Fruit fly (Drosophila melanogaster) whole organism, embryonic: ENCODE data around the gene CG17717.
A peak's percentile ranks its signal among the peaks of the same experiment; 100 is the strongest.

ENCODE experiments used
- Asciz ChIP-seq: fragments of 200-800 bp; sonication (Bioruptor generic); optimal IDR thresholded peaks from 2 replicates; lab custom pipeline; 2017; ENCODE audit warnings: missing biosample characterization, mild to moderate bottlenecking, missing genetic modification characterization, missing genetic modification reagents
- CG10209 ChIP-seq: fragments of 200-800 bp; sonication (Bioruptor generic); optimal IDR thresholded peaks from 3 replicates; lab custom pipeline; 2017; ENCODE audit warnings: missing biosample characterization, mild to moderate bottlenecking, missing genetic modification characterization, missing genetic modification reagents
- CG11247 ChIP-seq: fragments of 200-800 bp; sonication (Bioruptor generic); IDR thresholded peaks from 2 replicates; pipeline ENCODE4 v1.3.6; 2022; ENCODE audit warnings: missing biosample characterization, missing genetic modification characterization
- CG12219 ChIP-seq: fragments of 200-800 bp; sonication (Bioruptor generic); optimal IDR thresholded peaks from 3 replicates; lab custom pipeline; 2018; ENCODE audit warnings: missing biosample characterization, mild to moderate bottlenecking, missing genetic modification characterization
- CG13775 ChIP-seq: fragments of 200-800 bp; sonication (Bioruptor generic); optimal IDR thresholded peaks from 3 replicates; lab custom pipeline; 2017; ENCODE audit warnings: missing biosample characterization, mild to moderate bottlenecking, missing genetic modification characterization
- CG14860 ChIP-seq: fragments of 200-800 bp; sonication (Bioruptor generic); IDR thresholded peaks from 3 replicates; pipeline ENCODE4 v1.3.6; 2022; ENCODE audit warnings: missing biosample characterization, missing genetic modification characterization; ENCODE audit not compliant: partially characterized antibody
- CG15011 ChIP-seq: fragments of 200-800 bp; sonication (Bioruptor generic); optimal IDR thresholded peaks from 3 replicates; lab custom pipeline; 2018; ENCODE audit warnings: missing biosample characterization, mild to moderate bottlenecking, missing genetic modification characterization
- CG17612 ChIP-seq: fragments of 200-800 bp; sonication (Bioruptor generic); IDR thresholded peaks from 2 replicates; pipeline ENCODE4 v1.3.6; 2022; ENCODE audit warnings: missing biosample characterization, missing genetic modification characterization
- CG2120 ChIP-seq: fragments of 200-800 bp; sonication (Bioruptor generic); optimal IDR thresholded peaks from 3 replicates; lab custom pipeline; 2016; ENCODE audit warnings: missing biosample characterization, missing genetic modification characterization
- CG2129 ChIP-seq: fragments of 200-800 bp; sonication (Bioruptor generic); IDR thresholded peaks from 2 replicates; pipeline ENCODE4 v1.3.6; 2022; ENCODE audit warnings: missing biosample characterization, missing genetic modification characterization; ENCODE audit not compliant: partially characterized antibody
- CG6254 ChIP-seq: fragments of 200-800 bp; sonication (Bioruptor generic); optimal IDR thresholded peaks from 3 replicates; lab custom pipeline; 2017; ENCODE audit warnings: mild to moderate bottlenecking, missing biosample characterization, missing genetic modification reagents, missing genetic modification characterization
- CG9797 ChIP-seq: fragments of 200-800 bp; sonication (Bioruptor generic); optimal IDR thresholded peaks from 3 replicates; lab custom pipeline; 2018; ENCODE audit warnings: missing biosample characterization, mild to moderate bottlenecking, missing genetic modification characterization
- CG9817 ChIP-seq: fragments of 200-800 bp; sonication (Bioruptor generic); optimal IDR thresholded peaks from 2 replicates; lab custom pipeline; 2018; ENCODE audit warnings: missing biosample characterization, mild to moderate bottlenecking, missing genetic modification characterization, moderate library complexity
- CG9932 ChIP-seq: fragments of 200-800 bp; sonication (Bioruptor generic); IDR thresholded peaks from 2 replicates; pipeline ENCODE4 v1.3.6; 2022; ENCODE audit warnings: missing biosample characterization, missing genetic modification characterization
- Chrac-16 ChIP-seq: fragments of 200-800 bp; sonication (Bioruptor generic); optimal IDR thresholded peaks from 3 replicates; lab custom pipeline; 2016; ENCODE audit warnings: missing biosample characterization, missing genetic modification characterization
- Doc2 ChIP-seq: fragments of 200-800 bp; sonication (Bioruptor generic); IDR thresholded peaks from 2 replicates; pipeline ENCODE4 v1.3.6; 2022; ENCODE audit warnings: missing biosample characterization, missing genetic modification characterization
- Drgx ChIP-seq: fragments of 200-800 bp; sonication (Bioruptor generic); IDR thresholded peaks from 2 replicates; pipeline ENCODE4 v1.3.6; 2022; ENCODE audit warnings: missing biosample characterization, missing genetic modification characterization
- Ets65A ChIP-seq: fragments of 200-800 bp; sonication (Bioruptor generic); peaks from one replicate; lab custom pipeline; 2016; ENCODE audit warnings: missing biosample characterization, missing genetic modification characterization
- Hr39 ChIP-seq: fragments of >200 bp; optimal IDR thresholded peaks from 2 replicates; lab custom pipeline; 2017
- Mad ChIP-seq: fragments of 200-800 bp; sonication (Bioruptor generic); optimal IDR thresholded peaks from 2 replicates; lab custom pipeline; 2016; ENCODE audit warnings: missing biosample characterization, missing genetic modification characterization
- Mrtf ChIP-seq: fragments of 200-800 bp; sonication (Bioruptor generic); IDR thresholded peaks from 3 replicates; pipeline ENCODE4 v1.3.6; 2022; ENCODE audit warnings: missing biosample characterization, missing genetic modification characterization
- NFAT ChIP-seq: fragments of 200-800 bp; sonication (Bioruptor generic); IDR thresholded peaks from 2 replicates; pipeline ENCODE4 v1.3.6; 2022; ENCODE audit warnings: missing biosample characterization, missing genetic modification characterization
- Pdp1 ChIP-seq, 2 experiments: fragments of 200-800 bp; sonication (Bioruptor generic); optimal IDR thresholded peaks; 3 replicates each; lab custom pipeline; 2016; ENCODE audit warnings: missing biosample characterization in 2 of 2, missing genetic modification characterization in 2 of 2, mild to moderate bottlenecking in 1 of 2, moderate library complexity in 1 of 2
- Rfx ChIP-seq: fragments of 200-800 bp; sonication (Bioruptor generic); IDR thresholded peaks from 2 replicates; pipeline ENCODE4 v1.3.6; 2022; ENCODE audit warnings: missing biosample characterization, missing genetic modification characterization
- Sox100B ChIP-seq: fragments of 200-800 bp; sonication (Bioruptor generic); optimal IDR thresholded peaks from 3 replicates; lab custom pipeline; 2018; ENCODE audit warnings: missing biosample characterization, mild to moderate bottlenecking, missing genetic modification characterization
- Spps ChIP-seq: fragments of 200-800 bp; sonication (Bioruptor generic); optimal IDR thresholded peaks from 2 replicates; lab custom pipeline; 2018; ENCODE audit warnings: missing biosample characterization, mild to moderate bottlenecking, missing genetic modification characterization
- bsh ChIP-seq, 2 experiments: fragments of 200-800 bp; sonication (Bioruptor generic); optimal IDR thresholded peaks; 2 replicates each; lab custom pipeline; 2017 to 2018; ENCODE audit warnings: mild to moderate bottlenecking in 2 of 2, missing biosample characterization in 2 of 2, missing genetic modification characterization in 2 of 2, moderate library complexity in 1 of 2
- crp ChIP-seq, 2 experiments: fragments of 200-800 bp; sonication (Bioruptor generic); optimal IDR thresholded peaks; 2 replicates in 1 of 2; 3 replicates in 1 of 2; lab custom pipeline; 2017; ENCODE audit warnings: missing biosample characterization in 2 of 2, missing genetic modification characterization in 2 of 2, mild to moderate bottlenecking in 1 of 2, moderate library complexity in 1 of 2
- dysf ChIP-seq: fragments of 200-800 bp; sonication (Bioruptor generic); IDR thresholded peaks from 3 replicates; pipeline ENCODE4 v1.3.6; 2022; ENCODE audit warnings: missing biosample characterization, missing genetic modification characterization
- exex ChIP-seq: fragments of 200-800 bp; sonication (Bioruptor generic); optimal IDR thresholded peaks from 4 replicates; lab custom pipeline; 2018; ENCODE audit warnings: missing biosample characterization, mild to moderate bottlenecking, missing genetic modification characterization, moderate library complexity
- eyg ChIP-seq: fragments of 200-800 bp; sonication (Bioruptor generic); optimal IDR thresholded peaks from 3 replicates; lab custom pipeline; 2016; ENCODE audit warnings: missing biosample characterization, missing genetic modification characterization
- fru ChIP-seq: fragments of >200 bp; optimal IDR thresholded peaks from 2 replicates; lab custom pipeline; 2017
- hb ChIP-seq: fragments of 200-800 bp; sonication (Bioruptor generic); IDR thresholded peaks from 3 replicates; pipeline ENCODE4 v1.3.6; 2022; ENCODE audit warnings: missing biosample characterization, missing genetic modification characterization; ENCODE audit not compliant: partially characterized antibody
- lab ChIP-seq: fragments of 200-800 bp; sonication (Bioruptor generic); optimal IDR thresholded peaks from 3 replicates; lab custom pipeline; 2017; ENCODE audit warnings: missing biosample characterization, missing genetic modification characterization, mild to moderate bottlenecking, moderate library complexity, missing genetic modification reagents
- nau ChIP-seq: fragments of 200-800 bp; sonication (Bioruptor generic); optimal IDR thresholded peaks from 3 replicates; lab custom pipeline; 2017; ENCODE audit warnings: missing biosample characterization, mild to moderate bottlenecking, missing genetic modification characterization, missing genetic modification reagents
- nmo ChIP-seq: fragments of 200-800 bp; sonication (Bioruptor generic); optimal IDR thresholded peaks from 2 replicates; lab custom pipeline; 2018; ENCODE audit warnings: missing biosample characterization, mild to moderate bottlenecking, missing genetic modification characterization, moderate library complexity
- nom ChIP-seq: fragments of 200-800 bp; sonication (Bioruptor generic); optimal IDR thresholded peaks from 2 replicates; lab custom pipeline; 2017; ENCODE audit warnings: missing biosample characterization, missing genetic modification characterization, mild to moderate bottlenecking, moderate library complexity, missing genetic modification reagents
- otp ChIP-seq: fragments of 200-800 bp; sonication (Bioruptor generic); IDR thresholded peaks from 3 replicates; pipeline ENCODE4, ENCODE4 v1.3.6; 2022; ENCODE audit warnings: missing biosample characterization, missing genetic modification characterization
- peb ChIP-seq: fragments of 200-800 bp; sonication (Bioruptor generic); IDR thresholded peaks from 2 replicates; pipeline ENCODE4 v1.3.6; 2022; ENCODE audit warnings: missing biosample characterization, missing genetic modification characterization
- psq ChIP-seq: fragments of 200-800 bp; sonication (Bioruptor generic); optimal IDR thresholded peaks from 2 replicates; lab custom pipeline; 2017; ENCODE audit warnings: missing biosample characterization, missing genetic modification characterization
- ranshi ChIP-seq: fragments of 200-800 bp; sonication (Bioruptor generic); IDR thresholded peaks from 2 replicates; pipeline ENCODE4 v1.3.6; 2022; ENCODE audit warnings: missing biosample characterization, missing genetic modification characterization
- schlank ChIP-seq: fragments of 200-800 bp; sonication (Bioruptor generic); optimal IDR thresholded peaks from 2 replicates; lab custom pipeline; 2018; ENCODE audit warnings: missing biosample characterization, mild to moderate bottlenecking, missing genetic modification characterization
- sd ChIP-seq: fragments of 200-800 bp; sonication (Bioruptor generic); optimal IDR thresholded peaks from 3 replicates; lab custom pipeline; 2018; ENCODE audit warnings: missing biosample characterization, mild to moderate bottlenecking, missing genetic modification characterization, moderate library complexity
- sna ChIP-seq: fragments of 200-800 bp; sonication (Bioruptor generic); IDR thresholded peaks from 2 replicates; pipeline ENCODE4 v1.3.6; 2022; ENCODE audit warnings: missing biosample characterization, missing genetic modification characterization; ENCODE audit not compliant: partially characterized antibody
- ssp ChIP-seq: fragments of 200-800 bp; sonication (Bioruptor generic); IDR thresholded peaks from 2 replicates; pipeline ENCODE4 v1.3.6; 2022; ENCODE audit warnings: missing biosample characterization, missing genetic modification characterization
- usp ChIP-seq: fragments of >200 bp; optimal IDR thresholded peaks from 2 replicates; lab custom pipeline; 2017; ENCODE audit warnings: missing biosample characterization, missing genetic modification characterization
- zfh1 ChIP-seq: fragments of 200-800 bp; sonication (Bioruptor generic); IDR thresholded peaks from 3 replicates; pipeline ENCODE4 v1.3.6; 2022; ENCODE audit warnings: missing biosample characterization, missing genetic modification characterization

Gene CG17717

dm6 chrX:6624977-6625591, 36.0 kb downstream of the CG17717 start (continued):
- TF ChIP-seq CG10209 (GFP tag; lab: Kevin White, UChicago) (no peak), sd (no peak), CG17612 (GFP tag; lab: Robert Waterston, UW) (no peak), psq (GFP tag; lab: Kevin White, UChicago) (no peak), ranshi (GFP tag; lab: Robert Waterston, UW) (no peak), nmo (GFP tag; lab: Kevin White, UChicago) (no peak), CG6254 (no peak), lab (GFP tag; lab: Kevin White, UChicago) (peak; percentile 4), sna (GFP tag; lab: Robert Waterston, UW) (no peak), Hr39 (lab: Kevin White, UChicago) (no peak), otp (GFP tag; lab: Robert Waterston, UW) (0 out of 3 replicates have a peak, but pooled peaks have one; percentile 12), dysf (GFP tag; lab: Robert Waterston, UW) (no peak), CG9817 (no peak), nau (GFP tag; lab: Kevin White, UChicago) (no peak), peb (GFP tag; lab: Robert Waterston, UW) (no peak), zfh1 (GFP tag; lab: Robert Waterston, UW) (0 out of 3 replicates have a peak, but pooled peaks have one; percentile 24), CG15011 (GFP tag; lab: Kevin White, UChicago) (no peak), Pdp1 (GFP tag; optimal IDR thresholded peaks at IDR 0.05; lab: Kevin White, UChicago) (no peak), exex (tag; lab: Kevin White, UChicago) (no peak), CG2129 (no peak), CG2120 (GFP tag; lab: Kevin White, UChicago) (peak; percentile 6), Mad (no peak), usp (GFP tag; lab: Kevin White, UChicago) (no peak), CG13775 (GFP tag; lab: Kevin White, UChicago) (no peak), eyg (GFP tag; lab: Kevin White, UChicago) (no peak), Spps (tag; lab: Kevin White, UChicago) (no peak), hb (GFP tag; lab: Robert Waterston, UW) (no peak), Rfx (GFP tag; lab: Robert Waterston, UW) (no peak), Ets65A (GFP tag; lab: Kevin White, UChicago) (no peak), schlank (tag; lab: Kevin White, UChicago) (no peak)

- TF ChIP-seq Sox100B (GFP tag; lab: Kevin White, UChicago): no peak
- TF ChIP-seq nom: peak; percentile 66
- TF ChIP-seq Doc2: no peak
- TF ChIP-seq Drgx (GFP tag; lab: Robert Waterston, UW): peak; percentile 70
- peak in 1 of 2 experiments; percentile 69 for TF ChIP-seq bsh (GFP tag; optimal IDR thresholded peaks at IDR 0.05; lab: Kevin White, UChicago)
Measured at dm6 chrX:6631885-6632284, 42.8 kb downstream of the CG17717 start.

- TF ChIP-seq CG12219 (no peak), schlank (tag; lab: Kevin White, UChicago) (no peak), Asciz (GFP tag; lab: Kevin White, UChicago) (no peak), crp (GFP tag; optimal IDR thresholded peaks at IDR 0.05; lab: Kevin White, UChicago) (no peak), fru (lab: Kevin White, UChicago) (no peak), CG11247 (GFP tag; lab: Robert Waterston, UW) (no peak), Mrtf (GFP tag; lab: Robert Waterston, UW) (no peak), ssp (no peak), NFAT (GFP tag; lab: Robert Waterston, UW) (no peak), CG14860 (no peak), Chrac-16 (GFP tag; lab: Kevin White, UChicago) (no peak), Spps (tag; lab: Kevin White, UChicago) (no peak), CG9797 (GFP tag; lab: Kevin White, UChicago) (no peak), CG9932 (no peak)
Measured at dm6 chrX:6633659-6634058, 44.6 kb downstream of the CG17717 start, which contains the start of gene CG14443. Gene CG14443, plus strand, starts transcription at chrX:6633959.
